Worm (Caenorhabditis elegans): ENCODE measurements around the gene srz-12.

- TF ChIP-seq klf-2 (GFP tag; conservative IDR thresholded peaks at IDR 0.05) = no peak
- TF ChIP-seq med-1 (GFP tag; optimal IDR thresholded peaks at IDR 0.05; ENCODE audit: insufficient read depth) = no peak
- TF ChIP-seq ref-1 (GFP tag; conservative IDR thresholded peaks at IDR 0.05) = no peak
- TF ChIP-seq flt-1 (GFP tag; IDR thresholded peaks at IDR 0.05) = no peak
- TF ChIP-seq cog-1 (tag; optimal IDR thresholded peaks at IDR 0.05) = no peak
- no peak for TF ChIP-seq ztf-29 (GFP tag; IDR thresholded peaks at IDR 0.05)
Observed at ce11 chrV:15891279-15891678, 28.8 kb upstream of the srz-12 start.

All from whole organism, midembryonic.